Worm (Caenorhabditis elegans) whole organism, L2 larva: Measurements from ENCODE around the gene ZK938.10.
A peak's percentile ranks its signal among the peaks of the same experiment; 100 is the strongest.

Experiments
- R02D3.7 ChIP-seq: fragments of 150-350 bp; optimal IDR thresholded peaks from 2 replicates; lab custom pipeline; 2014; ENCODE audit warnings: missing biosample characterization, missing genetic modification characterization
- Y55F3AM.14 ChIP-seq: fragments of 200-800 bp; sonication (Bioruptor generic); optimal IDR thresholded peaks from 2 replicates; lab custom pipeline; 2018; ENCODE audit warnings: mild to moderate bottlenecking, missing genetic modification characterization, missing compliant biosample characterization
- alr-1 ChIP-seq: fragments of 150-350 bp; optimal IDR thresholded peaks from 2 replicates; lab custom pipeline; 2014; ENCODE audit warnings: missing biosample characterization, missing genetic modification characterization
- aly-2 ChIP-seq: fragments of 150-350 bp; optimal IDR thresholded peaks from 2 replicates; lab custom pipeline; 2014; ENCODE audit warnings: missing biosample characterization, missing genetic modification characterization
- ama-1 ChIP-seq: fragments of 150-350 bp; optimal IDR thresholded peaks from 2 replicates; lab custom pipeline; 2018; ENCODE audit warnings: inconsistent platforms
- blmp-1 ChIP-seq: sonication (generic microtip); optimal IDR thresholded peaks from 2 replicates; lab custom pipeline; 2017; ENCODE audit warnings: missing genetic modification characterization, mild to moderate bottlenecking, missing compliant biosample characterization, antibody characterized with exemption, moderate library complexity; ENCODE audit not compliant: insufficient read depth
- ceh-16 ChIP-seq: fragments of 150-350 bp; optimal IDR thresholded peaks from 2 replicates; lab custom pipeline; 2014; ENCODE audit warnings: missing biosample characterization, missing genetic modification characterization
- crh-2 ChIP-seq: sonication (generic microtip); optimal IDR thresholded peaks from 2 replicates; lab custom pipeline; 2017; ENCODE audit warnings: missing biosample characterization, missing genetic modification characterization
- dmd-4 ChIP-seq: sonication (generic microtip); optimal IDR thresholded peaks from 2 replicates; lab custom pipeline; 2017; ENCODE audit warnings: missing biosample characterization, missing genetic modification characterization
- egl-27 ChIP-seq: sonication (generic microtip); optimal IDR thresholded peaks from 3 replicates; lab custom pipeline; 2017; ENCODE audit warnings: missing biosample characterization, missing genetic modification reagents, missing genetic modification characterization
- elt-1 ChIP-seq: fragments of 150-350 bp; optimal IDR thresholded peaks from 2 replicates; lab custom pipeline; 2014; ENCODE audit warnings: missing biosample characterization, missing genetic modification characterization
- elt-3 ChIP-seq: sonication (generic microtip); optimal IDR thresholded peaks from 2 replicates; lab custom pipeline; 2017; ENCODE audit warnings: missing biosample characterization, missing genetic modification characterization
- fos-1 ChIP-seq: fragments of 150-350 bp; optimal IDR thresholded peaks from 2 replicates; lab custom pipeline; 2014; ENCODE audit warnings: missing biosample characterization, missing genetic modification characterization
- gmeb-1 ChIP-seq: fragments of 150-350 bp; optimal IDR thresholded peaks from 2 replicates; lab custom pipeline; 2014; ENCODE audit warnings: missing biosample characterization, missing genetic modification characterization
- lin-11 ChIP-seq: fragments of 150-350 bp; sonication (generic microtip); optimal IDR thresholded peaks from 2 replicates; lab custom pipeline; 2014; ENCODE audit warnings: missing biosample characterization, missing genetic modification characterization, inconsistent platforms, mixed read lengths
- lin-13 ChIP-seq: fragments of 150-350 bp; optimal IDR thresholded peaks from 2 replicates; lab custom pipeline; 2014; ENCODE audit warnings: missing biosample characterization, missing genetic modification reagents, missing genetic modification characterization
- lin-39 ChIP-seq: fragments of 150-350 bp; optimal IDR thresholded peaks from 2 replicates; lab custom pipeline; 2014; ENCODE audit warnings: missing biosample characterization, missing genetic modification reagents, missing genetic modification characterization
- lsy-2 ChIP-seq, 2 experiments: fragments of 150-350 bp in 1 of 2; sonication (generic microtip) in 1 of 2; optimal IDR thresholded peaks; 2 replicates each; lab custom pipeline; 2014 to 2017; ENCODE audit warnings: missing biosample characterization in 2 of 2, missing genetic modification characterization in 2 of 2
- mab-5 ChIP-seq: fragments of 150-350 bp; optimal IDR thresholded peaks from 2 replicates; lab custom pipeline; 2014; ENCODE audit warnings: missing biosample characterization, missing genetic modification characterization
- mbf-1 ChIP-seq: sonication (generic microtip); optimal IDR thresholded peaks from 2 replicates; lab custom pipeline; 2017; ENCODE audit warnings: missing biosample characterization, missing genetic modification characterization
- mdl-1 ChIP-seq, 2 experiments: fragments of 150-350 bp in 1 of 2; sonication (generic microtip) in 1 of 2; optimal IDR thresholded peaks; 2 replicates each; lab custom pipeline; 2017; ENCODE audit warnings: missing biosample characterization in 2 of 2, missing genetic modification characterization in 2 of 2
- nhr-10 ChIP-seq: sonication (generic microtip); optimal IDR thresholded peaks from 2 replicates; lab custom pipeline; 2017; ENCODE audit warnings: missing biosample characterization, missing genetic modification characterization
- nhr-11 ChIP-seq: fragments of 150-350 bp; optimal IDR thresholded peaks from 2 replicates; lab custom pipeline; 2014; ENCODE audit warnings: missing biosample characterization, missing genetic modification characterization
- nhr-12 ChIP-seq: fragments of 150-350 bp; optimal IDR thresholded peaks from 2 replicates; lab custom pipeline; 2014; ENCODE audit warnings: missing biosample characterization, missing genetic modification characterization
- nhr-129 ChIP-seq: fragments of 150-350 bp; optimal IDR thresholded peaks from 2 replicates; lab custom pipeline; 2014; ENCODE audit warnings: missing biosample characterization, missing genetic modification characterization
- nhr-21 ChIP-seq: fragments of 150-350 bp; optimal IDR thresholded peaks from 2 replicates; lab custom pipeline; 2014; ENCODE audit warnings: missing biosample characterization, missing genetic modification characterization
- nhr-23 ChIP-seq: fragments of 150-350 bp; optimal IDR thresholded peaks from 2 replicates; lab custom pipeline; 2014; ENCODE audit warnings: missing biosample characterization, missing genetic modification reagents, missing genetic modification characterization
- nhr-237 ChIP-seq: fragments of 150-350 bp; optimal IDR thresholded peaks from 2 replicates; lab custom pipeline; 2014; ENCODE audit warnings: missing biosample characterization, missing genetic modification characterization
- nhr-25 ChIP-seq: fragments of 150-350 bp; sonication (generic microtip); optimal IDR thresholded peaks from 3 replicates; lab custom pipeline; 2014; ENCODE audit warnings: missing biosample characterization, missing genetic modification characterization
- peb-1 ChIP-seq: fragments of 150-350 bp; optimal IDR thresholded peaks from 2 replicates; lab custom pipeline; 2014; ENCODE audit warnings: missing biosample characterization, missing genetic modification characterization
- sem-4 ChIP-seq: fragments of 150-350 bp; optimal IDR thresholded peaks from 2 replicates; lab custom pipeline; 2014; ENCODE audit warnings: missing biosample characterization, missing genetic modification reagents, missing genetic modification characterization
- skn-1 ChIP-seq: sonication (generic microtip); optimal IDR thresholded peaks from 2 replicates; lab custom pipeline; 2017; ENCODE audit warnings: missing biosample characterization, missing genetic modification characterization
- sma-9 ChIP-seq, 2 experiments: fragments of 150-350 bp in 1 of 2; sonication (generic microtip) in 1 of 2; optimal IDR thresholded peaks; 2 replicates each; lab custom pipeline; 2014 to 2016; ENCODE audit warnings: missing genetic modification characterization in 2 of 2, mild to moderate bottlenecking in 1 of 2, missing biosample characterization in 1 of 2, missing compliant biosample characterization in 1 of 2, missing genetic modification reagents in 1 of 2, moderate library complexity in 1 of 2
- unc-39 ChIP-seq: fragments of 150-350 bp; optimal IDR thresholded peaks from 2 replicates; lab custom pipeline; 2014; ENCODE audit warnings: missing biosample characterization, missing genetic modification characterization
- unc-55 ChIP-seq: fragments of 150-350 bp; sonication (generic microtip); optimal IDR thresholded peaks from 3 replicates; lab custom pipeline; 2014; ENCODE audit warnings: missing biosample characterization, missing genetic modification reagents, missing genetic modification characterization
- zag-1 ChIP-seq: fragments of 150-350 bp; optimal IDR thresholded peaks from 2 replicates; lab custom pipeline; 2014; ENCODE audit warnings: missing biosample characterization, missing genetic modification characterization
- ztf-1 ChIP-seq: fragments of 200-800 bp; sonication (Bioruptor generic); conservative IDR thresholded peaks from 2 replicates; pipeline ENCODE4 v1.3.6; 2022; ENCODE audit warnings: missing genetic modification characterization, missing compliant biosample characterization
- ztf-11 ChIP-seq: sonication (generic microtip); optimal IDR thresholded peaks from 2 replicates; lab custom pipeline; 2017; ENCODE audit warnings: missing biosample characterization, missing genetic modification characterization
- ztf-4 ChIP-seq: fragments of 150-350 bp; optimal IDR thresholded peaks from 2 replicates; lab custom pipeline; 2014; ENCODE audit warnings: missing biosample characterization, missing genetic modification characterization

The ZK938.10 gene

DNA sequence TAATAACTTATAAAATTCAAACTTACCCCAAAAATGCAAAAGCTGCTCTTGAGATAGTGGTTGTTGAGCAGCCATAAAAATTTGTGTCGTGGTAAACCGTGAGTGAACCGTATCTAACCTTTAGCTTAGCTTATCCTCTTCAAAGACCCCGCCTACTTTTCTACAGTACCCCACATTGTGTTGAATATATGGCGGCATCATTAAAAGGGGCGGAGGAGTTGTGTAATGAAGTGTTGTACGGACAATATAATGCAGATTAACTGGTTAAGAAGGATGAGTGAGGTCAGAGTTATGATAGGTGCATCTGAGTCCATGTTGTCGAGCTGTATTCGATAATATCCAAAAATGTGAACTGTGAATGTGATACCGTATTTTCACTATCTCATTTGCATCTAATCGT lies 23.0 kb downstream of the ZK938.10 start, which contains the start of gene eyg-1:
TSS of gene eyg-1 (minus strand) at position 101 of the 400 bp plus-strand sequence.
- TF ChIP-seq unc-39 (tag; lab: Kevin White, UChicago) (no peak), aly-2 (tag; lab: Kevin White, UChicago) (no peak), nhr-129 (tag; lab: Kevin White, UChicago) (no peak), ama-1 (lab: Kevin White, UChicago) (no peak), sem-4 (no peak), peb-1 (no peak)

ce11 chrII:9826946-9827345 lies 23.9 kb downstream of the ZK938.10 start:
- TF ChIP-seq alr-1 (tag; lab: Kevin White, UChicago) (no peak), lin-39 (tag; lab: Kevin White, UChicago) (no peak), nhr-129 (tag; lab: Kevin White, UChicago) (no peak), sma-9 (GFP tag; optimal IDR thresholded peaks at IDR 0.05; lab: Kevin White, UChicago) (no peak), sma-9 (tag; optimal IDR thresholded peaks at IDR 0.05; lab: Kevin White, UChicago) (no peak), mab-5 (no peak), nhr-21 (tag; lab: Kevin White, UChicago) (no peak), ztf-1 (GFP tag; lab: Robert Waterston, UW) (no peak), aly-2 (tag; lab: Kevin White, UChicago) (no peak), egl-27 (tag; lab: Kevin White, UChicago) (no peak), lsy-2 (tag; optimal IDR thresholded peaks at IDR 0.05; lab: Kevin White, UChicago) (no peak), nhr-237 (no peak), Y55F3AM.14 (GFP tag; lab: Kevin White, UChicago) (no peak), ceh-16 (tag; lab: Kevin White, UChicago) (no peak), nhr-12 (tag; lab: Kevin White, UChicago) (no peak), gmeb-1 (no peak), nhr-10 (tag; lab: Kevin White, UChicago) (no peak)
- TF ChIP-seq, all 48 proteins: peak for 0

DNA sequence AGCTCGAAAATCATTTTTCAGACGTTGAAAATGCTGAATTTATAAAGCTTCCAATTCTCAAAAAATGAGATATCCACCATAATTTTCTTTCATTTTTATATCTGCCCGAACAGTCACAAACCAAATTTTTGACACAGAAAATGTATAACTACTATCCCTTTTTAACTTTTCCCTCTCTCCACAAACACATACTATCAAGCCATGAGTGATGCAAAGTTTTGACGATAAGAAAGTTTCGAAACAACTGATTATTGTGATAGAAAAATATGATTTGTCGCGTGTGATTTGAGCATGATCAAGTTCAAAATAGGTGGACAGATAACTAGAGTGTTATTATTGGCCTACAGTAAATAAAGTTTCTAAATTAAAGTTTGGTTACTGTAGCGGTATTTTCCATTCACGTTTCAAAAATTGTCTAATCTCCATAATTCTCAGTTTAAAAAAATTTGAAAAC lies 43.3 kb downstream of the ZK938.10 start, which contains the start of gene cyp-13A8:
TSS of gene cyp-13A8 (minus strand) at position 51 of the 454 bp plus-strand sequence.
- TF ChIP-seq peb-1 = no peak
- no peak for TF ChIP-seq ama-1 (lab: Kevin White, UChicago)
- TF ChIP-seq lin-11 (tag; lab: Kevin White, UChicago) = no peak
- no peak for TF ChIP-seq elt-3 (tag; lab: Kevin White, UChicago)
- no peak for TF ChIP-seq skn-1 (tag; lab: Kevin White, UChicago)
- no peak for TF ChIP-seq elt-1 (tag; lab: Kevin White, UChicago)
- TF ChIP-seq ztf-4 (tag; lab: Kevin White, UChicago) = no peak
- TF ChIP-seq nhr-23 (tag; lab: Kevin White, UChicago) = no peak
- TF ChIP-seq crh-2 = peak; percentile 39
- TF ChIP-seq sma-9 (GFP tag; optimal IDR thresholded peaks at IDR 0.05; lab: Kevin White, UChicago) = peak; percentile 90
- no peak for TF ChIP-seq sma-9 (tag; optimal IDR thresholded peaks at IDR 0.05; lab: Kevin White, UChicago)
- TF ChIP-seq nhr-11 (tag; lab: Kevin White, UChicago) = no peak
- no peak for TF ChIP-seq nhr-21 (tag; lab: Kevin White, UChicago)
- TF ChIP-seq lsy-2 (tag; optimal IDR thresholded peaks at IDR 0.05; lab: Kevin White, UChicago) = no peak
- no peak for TF ChIP-seq unc-55
- TF ChIP-seq blmp-1 (tag; lab: Kevin White, UChicago) = no peak
- TF ChIP-seq mbf-1 = no peak
- TF ChIP-seq dmd-4 = no peak
- no peak for TF ChIP-seq zag-1 (tag; lab: Kevin White, UChicago)
- no peak for TF ChIP-seq nhr-10 (tag; lab: Kevin White, UChicago)
- peak; percentile 94 for TF ChIP-seq fos-1 (tag; lab: Kevin White, UChicago)
- no peak for TF ChIP-seq ztf-1 (GFP tag; lab: Robert Waterston, UW)
- TF ChIP-seq R02D3.7 = no peak
- no peak for TF ChIP-seq nhr-25 (tag; lab: Kevin White, UChicago)
- TF ChIP-seq mdl-1 (tag; optimal IDR thresholded peaks at IDR 0.05; lab: Kevin White, UChicago) = no peak
- no peak for TF ChIP-seq lin-39 (tag; lab: Kevin White, UChicago)
- TF ChIP-seq lin-13 (GFP tag; lab: Kevin White, UChicago) = no peak
- no peak for TF ChIP-seq alr-1 (tag; lab: Kevin White, UChicago)
- TF ChIP-seq nhr-129 (tag; lab: Kevin White, UChicago) = peak; percentile 39
- no peak for TF ChIP-seq gmeb-1
- TF ChIP-seq unc-39 (tag; lab: Kevin White, UChicago) = no peak
- no peak for TF ChIP-seq ztf-11 (tag; lab: Kevin White, UChicago)
- TF ChIP-seq, all 48 proteins: peak for 4
